Worm (Caenorhabditis elegans): Measurements from ENCODE around the gene dsl-2.

dsl-2 gene

ce11 chrIV:1238147-1238546 is 33.4 kb upstream of the dsl-2 start:
- TF ChIP-seq sem-4 (tag; optimal IDR thresholded peaks at IDR 0.05) (no peak), mbf-1 (tag; optimal IDR thresholded peaks at IDR 0.05) (no peak), nhr-25 (tag; optimal IDR thresholded peaks at IDR 0.05) (no peak), lsy-2 (tag; optimal IDR thresholded peaks at IDR 0.05) (no peak)

- no peak for TF ChIP-seq ztf-11 (tag; optimal IDR thresholded peaks at IDR 0.05)
- TF ChIP-seq ztf-1 (GFP tag; conservative IDR thresholded peaks at IDR 0.05), result no peak
- TF ChIP-seq ceh-16 (tag; optimal IDR thresholded peaks at IDR 0.05), result no peak
- no peak for TF ChIP-seq ama-1 (optimal IDR thresholded peaks at IDR 0.05)
- no peak for TF ChIP-seq blmp-1 (tag; optimal IDR thresholded peaks at IDR 0.05; ENCODE audit: insufficient read depth)
- TF ChIP-seq sma-9 (GFP tag; optimal IDR thresholded peaks at IDR 0.05), result no peak
- no peak for TF ChIP-seq sma-9 (tag; optimal IDR thresholded peaks at IDR 0.05)
- no peak for TF ChIP-seq nhr-12 (tag; optimal IDR thresholded peaks at IDR 0.05)
- no peak for TF ChIP-seq dmd-4 (tag; optimal IDR thresholded peaks at IDR 0.05)
- TF ChIP-seq ztf-4 (tag; optimal IDR thresholded peaks at IDR 0.05), result no peak
- TF ChIP-seq nhr-21 (tag; optimal IDR thresholded peaks at IDR 0.05), result no peak
- no peak for TF ChIP-seq skn-1 (tag; optimal IDR thresholded peaks at IDR 0.05)
- no peak for TF ChIP-seq lin-39 (tag; optimal IDR thresholded peaks at IDR 0.05)
- no peak for TF ChIP-seq elt-3 (tag; optimal IDR thresholded peaks at IDR 0.05)
- no peak for TF ChIP-seq lin-11 (tag; optimal IDR thresholded peaks at IDR 0.05)
- TF ChIP-seq sma-3 (GFP tag; optimal IDR thresholded peaks at IDR 0.05), result no peak
- TF ChIP-seq C34F6.9 (tag; optimal IDR thresholded peaks at IDR 0.05), result no peak
- TF ChIP-seq unc-39 (tag; optimal IDR thresholded peaks at IDR 0.05), result no peak
- no peak for TF ChIP-seq ceh-82 (tag; optimal IDR thresholded peaks at IDR 0.05)
- TF ChIP-seq elt-1 (tag; optimal IDR thresholded peaks at IDR 0.05), result no peak
These were observed 31.0 kb upstream of the dsl-2 start for ce11 chrIV:1235785-1236184.

ce11 chrIV:1234780-1235179 is 30.0 kb upstream of the dsl-2 start:
- TF ChIP-seq skn-1 (tag; optimal IDR thresholded peaks at IDR 0.05) (no peak), nhr-21 (tag; optimal IDR thresholded peaks at IDR 0.05) (no peak), peb-1 (tag; optimal IDR thresholded peaks at IDR 0.05) (no peak), unc-55 (GFP tag; optimal IDR thresholded peaks at IDR 0.05) (no peak), F13H6.1 (tag; optimal IDR thresholded peaks at IDR 0.05) (no peak), ztf-4 (tag; optimal IDR thresholded peaks at IDR 0.05) (no peak), nhr-11 (tag; optimal IDR thresholded peaks at IDR 0.05) (no peak), sma-3 (GFP tag; optimal IDR thresholded peaks at IDR 0.05) (no peak), nhr-25 (tag; optimal IDR thresholded peaks at IDR 0.05) (no peak), snpc-4 (tag; optimal IDR thresholded peaks at IDR 0.05) (no peak), C34F6.9 (tag; optimal IDR thresholded peaks at IDR 0.05) (no peak)

ce11 chrIV:1232419-1233145 is 27.8 kb upstream of the dsl-2 start:
- TF ChIP-seq elt-1 (tag; optimal IDR thresholded peaks at IDR 0.05) (no peak), snpc-4 (tag; optimal IDR thresholded peaks at IDR 0.05) (no peak), nhr-77 (tag; optimal IDR thresholded peaks at IDR 0.05) (no peak), nhr-10 (tag; optimal IDR thresholded peaks at IDR 0.05) (no peak), peb-1 (tag; optimal IDR thresholded peaks at IDR 0.05) (no peak), dmd-4 (tag; optimal IDR thresholded peaks at IDR 0.05) (no peak), unc-62 (GFP tag; optimal IDR thresholded peaks at IDR 0.05) (no peak), zag-1 (tag; optimal IDR thresholded peaks at IDR 0.05) (no peak), sma-3 (GFP tag; optimal IDR thresholded peaks at IDR 0.05) (no peak), mdl-1 (tag; optimal IDR thresholded peaks at IDR 0.05) (no peak), blmp-1 (tag; optimal IDR thresholded peaks at IDR 0.05; ENCODE audit: insufficient read depth) (no peak), ztf-4 (tag; optimal IDR thresholded peaks at IDR 0.05) (no peak), aly-2 (tag; optimal IDR thresholded peaks at IDR 0.05) (no peak), sem-4 (tag; optimal IDR thresholded peaks at IDR 0.05) (no peak), ceh-16 (tag; optimal IDR thresholded peaks at IDR 0.05) (no peak), R02D3.7 (tag; optimal IDR thresholded peaks at IDR 0.05) (no peak)

DNA sequence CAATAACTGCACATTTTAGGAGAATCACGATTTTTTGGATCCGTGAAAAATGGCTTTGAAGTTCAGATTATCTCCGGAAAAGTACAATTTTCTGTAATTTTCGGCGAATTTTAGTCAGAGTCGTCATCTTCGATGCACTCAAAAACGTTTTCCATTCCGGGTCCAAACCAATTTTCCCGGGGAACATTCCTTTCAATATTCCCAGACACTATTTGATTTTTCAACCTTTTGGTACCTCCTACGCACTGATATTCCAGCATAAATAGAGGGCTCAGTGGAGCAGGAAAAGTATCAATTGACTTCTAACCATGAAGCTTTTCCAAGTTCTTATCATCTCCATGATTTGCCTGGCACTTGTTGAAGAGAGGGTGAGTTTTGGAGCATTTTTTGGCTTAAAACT is 26.8 kb upstream of the dsl-2 start, which contains the start of gene W09G12.6:
Gene W09G12.6, plus strand, starts transcription at position 301 of the 400 bp plus-strand sequence.
- TF ChIP-seq nhr-11 (tag; optimal IDR thresholded peaks at IDR 0.05), result no peak
- TF ChIP-seq ama-1 (optimal IDR thresholded peaks at IDR 0.05), result no peak
- TF ChIP-seq nhr-10 (tag; optimal IDR thresholded peaks at IDR 0.05), result no peak
- TF ChIP-seq unc-55 (GFP tag; optimal IDR thresholded peaks at IDR 0.05), result no peak
- TF ChIP-seq dmd-4 (tag; optimal IDR thresholded peaks at IDR 0.05), result no peak
- no peak for TF ChIP-seq unc-62 (GFP tag; optimal IDR thresholded peaks at IDR 0.05)
- no peak for TF ChIP-seq sma-9 (GFP tag; optimal IDR thresholded peaks at IDR 0.05)
- no peak for TF ChIP-seq sma-9 (tag; optimal IDR thresholded peaks at IDR 0.05)
- no peak for TF ChIP-seq ZK546.5 (tag; optimal IDR thresholded peaks at IDR 0.05)
- TF ChIP-seq Y55F3AM.14 (GFP tag; optimal IDR thresholded peaks at IDR 0.05), result no peak
- no peak for TF ChIP-seq nhr-237 (tag; optimal IDR thresholded peaks at IDR 0.05)
- no peak for TF ChIP-seq crh-2 (tag; optimal IDR thresholded peaks at IDR 0.05)
- TF ChIP-seq nhr-21 (tag; optimal IDR thresholded peaks at IDR 0.05), result no peak
- no peak for TF ChIP-seq lin-39 (tag; optimal IDR thresholded peaks at IDR 0.05)
- no peak for TF ChIP-seq egl-27 (tag; optimal IDR thresholded peaks at IDR 0.05)
- TF ChIP-seq F13H6.1 (tag; optimal IDR thresholded peaks at IDR 0.05), result no peak
- no peak for TF ChIP-seq lin-11 (tag; optimal IDR thresholded peaks at IDR 0.05)

Measured in whole organism, L2 larva.